Worm (Caenorhabditis elegans): ENCODE data around the gene H43E16.1.

ce11 chrII:6642651-6643167 lies 31.4 kb upstream of the H43E16.1 start, which contains the start of gene T19D12.6:
- TF ChIP-seq W03F9.2 (tag; optimal IDR thresholded peaks at IDR 0.05), result no peak
- no peak for TF ChIP-seq him-1 (tag; optimal IDR thresholded peaks at IDR 0.05)

All from whole organism, L4/young adult.